Worm (Caenorhabditis elegans) whole organism, L3 larva: ENCODE data around the gene nhr-187.

ENCODE experiments used
- elt-3 ChIP-seq, 3 experiments: fragments of 150-350 bp in 1 of 3; sonication (generic microtip) in 2 of 3; optimal IDR thresholded peaks; 2 replicates in 2 of 3; 4 replicates in 1 of 3; lab custom pipeline; 2014 to 2017; ENCODE audit warnings: missing biosample characterization in 3 of 3, missing genetic modification characterization in 3 of 3
- lin-39 ChIP-seq: fragments of 150-350 bp; optimal IDR thresholded peaks from 2 replicates; lab custom pipeline; 2018; ENCODE audit warnings: missing biosample characterization, missing genetic modification reagents, missing genetic modification characterization
- nhr-237 ChIP-seq: fragments of 150-350 bp; optimal IDR thresholded peaks from 2 replicates; lab custom pipeline; 2014; ENCODE audit warnings: missing biosample characterization, missing genetic modification characterization
- nhr-28 ChIP-seq: fragments of 150-350 bp; optimal IDR thresholded peaks from 2 replicates; lab custom pipeline; 2014; ENCODE audit warnings: missing biosample characterization, missing genetic modification characterization
- tbx-2 ChIP-seq: sonication (generic microtip); optimal IDR thresholded peaks from 2 replicates; lab custom pipeline; 2016; ENCODE audit warnings: mild to moderate bottlenecking, missing genetic modification characterization, missing compliant biosample characterization

ce11 chrV:3868905-3869304 is 6.2 kb upstream of the nhr-187 start, which contains the start of gene nhr-157:
- TF ChIP-seq lin-39 (tag; lab: Kevin White, UChicago) (no peak), nhr-237 (tag; lab: Kevin White, UChicago) (no peak), nhr-28 (tag; lab: Kevin White, UChicago) (no peak), elt-3 (tag; optimal IDR thresholded peaks at IDR 0.05; lab: Kevin White, UChicago) (no peak), tbx-2 (tag; lab: Kevin White, UChicago) (no peak)
